Fruit fly (Drosophila melanogaster) whole organism, embryonic: ENCODE results near the gene CG4332.

Experiments
- Blimp-1 ChIP-seq: fragments of 200-800 bp; sonication (Bioruptor generic); optimal IDR thresholded peaks from 3 replicates; lab custom pipeline; 2018; ENCODE audit warnings: missing biosample characterization, missing genetic modification characterization, mild to moderate bottlenecking, moderate library complexity, missing genetic modification reagents
- CG10147 ChIP-seq: fragments of 200-800 bp; sonication (Bioruptor generic); optimal IDR thresholded peaks from 2 replicates; lab custom pipeline; 2019; ENCODE audit warnings: missing biosample characterization, mild to moderate bottlenecking, missing genetic modification characterization, moderate library complexity
- CG10462 ChIP-seq: fragments of 200-800 bp; sonication (Bioruptor generic); optimal IDR thresholded peaks from 2 replicates; lab custom pipeline; 2016; ENCODE audit warnings: missing biosample characterization, missing genetic modification characterization
- CG10543 ChIP-seq: fragments of 200-800 bp; sonication (Bioruptor generic); optimal IDR thresholded peaks from 3 replicates; lab custom pipeline; 2017; ENCODE audit warnings: missing biosample characterization, mild to moderate bottlenecking, missing genetic modification characterization, moderate library complexity
- CG10979 ChIP-seq: fragments of 200-800 bp; sonication (Bioruptor generic); optimal IDR thresholded peaks from 2 replicates; lab custom pipeline; 2018; ENCODE audit warnings: missing biosample characterization, mild to moderate bottlenecking, missing genetic modification characterization, moderate library complexity
- CG11093 ChIP-seq: fragments of 200-800 bp; sonication (Bioruptor generic); IDR thresholded peaks from 3 replicates; pipeline ENCODE4 v1.3.6; 2022; ENCODE audit warnings: missing biosample characterization, missing genetic modification characterization
- CG12942 ChIP-seq: fragments of 200-800 bp; sonication (Bioruptor generic); optimal IDR thresholded peaks from 3 replicates; lab custom pipeline; 2016; ENCODE audit warnings: missing biosample characterization, missing genetic modification characterization
- CG13296 ChIP-seq: fragments of 200-800 bp; sonication (Bioruptor generic); optimal IDR thresholded peaks from 3 replicates; lab custom pipeline; 2018; ENCODE audit warnings: missing biosample characterization, mild to moderate bottlenecking, missing genetic modification characterization
- CG15073 ChIP-seq: fragments of 200-800 bp; sonication (Bioruptor generic); optimal IDR thresholded peaks from 2 replicates; lab custom pipeline; 2016; ENCODE audit warnings: missing biosample characterization, missing genetic modification characterization
- CG16863 ChIP-seq: fragments of 200-800 bp; sonication (Bioruptor generic); optimal IDR thresholded peaks from 3 replicates; lab custom pipeline; 2016; ENCODE audit warnings: missing biosample characterization, missing genetic modification characterization
- CG2202 ChIP-seq: fragments of 200-800 bp; sonication (Bioruptor generic); optimal IDR thresholded peaks from 2 replicates; lab custom pipeline; 2018; ENCODE audit warnings: missing biosample characterization, mild to moderate bottlenecking, missing genetic modification characterization
- CG2678 ChIP-seq: fragments of 200-800 bp; sonication (Bioruptor generic); optimal IDR thresholded peaks from 3 replicates; lab custom pipeline; 2019; ENCODE audit warnings: missing biosample characterization, mild to moderate bottlenecking, missing genetic modification characterization, moderate library complexity
- CG4617 ChIP-seq: fragments of 200-800 bp; sonication (Bioruptor generic); optimal IDR thresholded peaks from 3 replicates; lab custom pipeline; 2016; ENCODE audit warnings: missing biosample characterization, missing genetic modification characterization, borderline replicate concordance
- CG5953 ChIP-seq: fragments of 200-800 bp; sonication (Bioruptor generic); IDR thresholded peaks from 2 replicates; pipeline ENCODE4 v1.3.6; 2022; ENCODE audit warnings: missing biosample characterization, missing genetic modification characterization
- CG6254 ChIP-seq: fragments of 200-800 bp; sonication (Bioruptor generic); optimal IDR thresholded peaks from 3 replicates; lab custom pipeline; 2017; ENCODE audit warnings: mild to moderate bottlenecking, missing biosample characterization, missing genetic modification reagents, missing genetic modification characterization
- CG8359 ChIP-seq: fragments of 200-800 bp; sonication (Bioruptor generic); optimal IDR thresholded peaks from 2 replicates; lab custom pipeline; 2017; ENCODE audit warnings: missing biosample characterization, mild to moderate bottlenecking, missing genetic modification characterization, borderline replicate concordance
- CG9215 ChIP-seq: fragments of 200-800 bp; sonication (Bioruptor generic); IDR thresholded peaks from 2 replicates; pipeline ENCODE4 v1.3.6; 2022; ENCODE audit warnings: missing biosample characterization, missing genetic modification characterization
- CG9797 ChIP-seq: fragments of 200-800 bp; sonication (Bioruptor generic); optimal IDR thresholded peaks from 3 replicates; lab custom pipeline; 2018; ENCODE audit warnings: missing biosample characterization, mild to moderate bottlenecking, missing genetic modification characterization
- CTCF ChIP-seq: fragments of 200-800 bp; sonication (Bioruptor generic); optimal IDR thresholded peaks from 2 replicates; lab custom pipeline; 2017; ENCODE audit warnings: missing biosample characterization, mild to moderate bottlenecking, missing genetic modification characterization, moderate library complexity
- Camta ChIP-seq: fragments of 200-800 bp; sonication (Bioruptor generic); optimal IDR thresholded peaks from 2 replicates; lab custom pipeline; 2016; ENCODE audit warnings: missing biosample characterization, missing genetic modification characterization
- D19A ChIP-seq: fragments of 200-800 bp; optimal IDR thresholded peaks from 3 replicates; lab custom pipeline; 2019; ENCODE audit warnings: missing biosample characterization, mild to moderate bottlenecking, missing genetic modification characterization, moderate library complexity
- Fer2 ChIP-seq: fragments of 200-800 bp; sonication (Bioruptor generic); optimal IDR thresholded peaks from 2 replicates; lab custom pipeline; 2018; ENCODE audit warnings: missing biosample characterization, mild to moderate bottlenecking, missing genetic modification characterization, moderate library complexity
- HHEX ChIP-seq: fragments of 200-800 bp; sonication (Bioruptor generic); optimal IDR thresholded peaks from 3 replicates; lab custom pipeline; 2017; ENCODE audit warnings: missing biosample characterization, mild to moderate bottlenecking, missing genetic modification characterization, missing genetic modification reagents
- HLH3B ChIP-seq: fragments of 200-800 bp; sonication (Bioruptor generic); IDR thresholded peaks from 2 replicates; pipeline ENCODE4 v1.3.6; 2022; ENCODE audit warnings: missing biosample characterization, missing genetic modification characterization
- HmgD ChIP-seq: fragments of 200-800 bp; sonication (Bioruptor generic); optimal IDR thresholded peaks from 3 replicates; lab custom pipeline; 2016; ENCODE audit warnings: missing biosample characterization, missing genetic modification characterization
- Hr51 ChIP-seq, 2 experiments: fragments of 200-800 bp; sonication (Bioruptor generic); optimal IDR thresholded peaks; 2 replicates in 1 of 2; 3 replicates in 1 of 2; lab custom pipeline; 2016 to 2018; ENCODE audit warnings: missing biosample characterization in 2 of 2, missing genetic modification characterization in 2 of 2, mild to moderate bottlenecking in 1 of 2, moderate library complexity in 1 of 2
- Hr78 ChIP-seq, 2 experiments: fragments of 200-800 bp in 1 of 2; fragments of >200 bp in 1 of 2; sonication (Bioruptor generic) in 1 of 2; optimal IDR thresholded peaks; 2 replicates each; lab custom pipeline; 2017 to 2019; ENCODE audit warnings: missing biosample characterization in 2 of 2, missing genetic modification characterization in 2 of 2, mild to moderate bottlenecking in 1 of 2, moderate library complexity in 1 of 2
- Lim3 ChIP-seq: fragments of 200-800 bp; sonication (Bioruptor generic); IDR thresholded peaks from 2 replicates; pipeline ENCODE4 v1.3.6; 2022; ENCODE audit warnings: missing biosample characterization, missing genetic modification characterization
- Max ChIP-seq: fragments of 200-800 bp; sonication (Bioruptor generic); optimal IDR thresholded peaks from 2 replicates; lab custom pipeline; 2016; ENCODE audit warnings: missing biosample characterization, mild to moderate bottlenecking, missing genetic modification characterization
- Poxn ChIP-seq: fragments of 200-800 bp; sonication (Bioruptor generic); IDR thresholded peaks from 2 replicates; pipeline ENCODE4 v1.3.6; 2022; ENCODE audit warnings: missing biosample characterization, missing genetic modification characterization
- Sry-δ ChIP-seq: fragments of 200-800 bp; sonication (Bioruptor generic); optimal IDR thresholded peaks from 2 replicates; lab custom pipeline; 2016; ENCODE audit warnings: missing biosample characterization, missing genetic modification characterization
- bowl ChIP-seq: fragments of 200-800 bp; sonication (Bioruptor generic); IDR thresholded peaks from 2 replicates; pipeline ENCODE4 v1.3.6; 2022; ENCODE audit warnings: missing biosample characterization, missing genetic modification characterization
- caup ChIP-seq: fragments of 200-800 bp; sonication (Bioruptor generic); optimal IDR thresholded peaks from 3 replicates; lab custom pipeline; 2017; ENCODE audit warnings: missing biosample characterization, mild to moderate bottlenecking, missing genetic modification characterization, moderate library complexity; ENCODE audit not compliant: severe bottlenecking
- chinmo ChIP-seq: fragments of 200-800 bp; sonication (Bioruptor generic); IDR thresholded peaks from 4 replicates; pipeline ENCODE4 v1.3.6; 2022; ENCODE audit warnings: missing biosample characterization, missing genetic modification characterization; ENCODE audit not compliant: partially characterized antibody
- fd64A ChIP-seq: fragments of 200-800 bp; sonication (Bioruptor generic); optimal IDR thresholded peaks from 3 replicates; lab custom pipeline; 2018; ENCODE audit warnings: missing biosample characterization, mild to moderate bottlenecking, missing genetic modification characterization
- fru ChIP-seq: fragments of >200 bp; optimal IDR thresholded peaks from 2 replicates; lab custom pipeline; 2017
- klu ChIP-seq: fragments of 200-800 bp; sonication (Bioruptor generic); IDR thresholded peaks from 2 replicates; pipeline ENCODE4 v1.3.6; 2022; ENCODE audit warnings: missing biosample characterization, missing genetic modification characterization
- oc ChIP-seq: fragments of 200-800 bp; sonication (Bioruptor generic); optimal IDR thresholded peaks from 2 replicates; lab custom pipeline; 2018; ENCODE audit warnings: missing biosample characterization, mild to moderate bottlenecking, missing genetic modification characterization, moderate library complexity
- pfk ChIP-seq: fragments of 200-800 bp; sonication (Bioruptor generic); optimal IDR thresholded peaks from 2 replicates; lab custom pipeline; 2018; ENCODE audit warnings: missing biosample characterization, mild to moderate bottlenecking, missing genetic modification characterization, moderate library complexity
- phol ChIP-seq: fragments of 200-800 bp; sonication (Bioruptor generic); optimal IDR thresholded peaks from 3 replicates; lab custom pipeline; 2018; ENCODE audit warnings: missing biosample characterization, mild to moderate bottlenecking, missing genetic modification characterization, moderate library complexity
- pros ChIP-seq: fragments of 200-800 bp; sonication (Bioruptor generic); optimal IDR thresholded peaks from 3 replicates; lab custom pipeline; 2019; ENCODE audit warnings: missing biosample characterization, mild to moderate bottlenecking, missing genetic modification characterization, moderate library complexity
- psq ChIP-seq: fragments of 200-800 bp; sonication (Bioruptor generic); optimal IDR thresholded peaks from 2 replicates; lab custom pipeline; 2017; ENCODE audit warnings: missing biosample characterization, missing genetic modification characterization
- ranshi ChIP-seq: fragments of 200-800 bp; sonication (Bioruptor generic); IDR thresholded peaks from 2 replicates; pipeline ENCODE4 v1.3.6; 2022; ENCODE audit warnings: missing biosample characterization, missing genetic modification characterization
- seq ChIP-seq: fragments of 200-800 bp; sonication (Bioruptor generic); IDR thresholded peaks from 2 replicates; pipeline ENCODE4 v1.3.6; 2022; ENCODE audit warnings: missing biosample characterization, missing genetic modification characterization
- sim ChIP-seq: fragments of 200-800 bp; sonication (Bioruptor generic); IDR thresholded peaks from 2 replicates; pipeline ENCODE4 v1.3.6; 2022; ENCODE audit warnings: missing biosample characterization, missing genetic modification characterization
- sna ChIP-seq: fragments of 200-800 bp; sonication (Bioruptor generic); IDR thresholded peaks from 2 replicates; pipeline ENCODE4 v1.3.6; 2022; ENCODE audit warnings: missing biosample characterization, missing genetic modification characterization; ENCODE audit not compliant: partially characterized antibody
- trh ChIP-seq: fragments of 200-800 bp; sonication (Bioruptor generic); optimal IDR thresholded peaks from 2 replicates; lab custom pipeline; 2016; ENCODE audit warnings: missing biosample characterization, missing genetic modification characterization
- ttk ChIP-seq: fragments of 200-800 bp; sonication (Bioruptor generic); IDR thresholded peaks from 2 replicates; pipeline ENCODE4 v2.1.2; 2022; ENCODE audit warnings: missing biosample characterization, missing genetic modification characterization
- vvl ChIP-seq: fragments of 200-800 bp; sonication (Bioruptor generic); IDR thresholded peaks from 2 replicates; pipeline ENCODE4 v1.3.6; 2022; ENCODE audit warnings: missing biosample characterization, missing genetic modification characterization

Gene CG4332

DNA sequence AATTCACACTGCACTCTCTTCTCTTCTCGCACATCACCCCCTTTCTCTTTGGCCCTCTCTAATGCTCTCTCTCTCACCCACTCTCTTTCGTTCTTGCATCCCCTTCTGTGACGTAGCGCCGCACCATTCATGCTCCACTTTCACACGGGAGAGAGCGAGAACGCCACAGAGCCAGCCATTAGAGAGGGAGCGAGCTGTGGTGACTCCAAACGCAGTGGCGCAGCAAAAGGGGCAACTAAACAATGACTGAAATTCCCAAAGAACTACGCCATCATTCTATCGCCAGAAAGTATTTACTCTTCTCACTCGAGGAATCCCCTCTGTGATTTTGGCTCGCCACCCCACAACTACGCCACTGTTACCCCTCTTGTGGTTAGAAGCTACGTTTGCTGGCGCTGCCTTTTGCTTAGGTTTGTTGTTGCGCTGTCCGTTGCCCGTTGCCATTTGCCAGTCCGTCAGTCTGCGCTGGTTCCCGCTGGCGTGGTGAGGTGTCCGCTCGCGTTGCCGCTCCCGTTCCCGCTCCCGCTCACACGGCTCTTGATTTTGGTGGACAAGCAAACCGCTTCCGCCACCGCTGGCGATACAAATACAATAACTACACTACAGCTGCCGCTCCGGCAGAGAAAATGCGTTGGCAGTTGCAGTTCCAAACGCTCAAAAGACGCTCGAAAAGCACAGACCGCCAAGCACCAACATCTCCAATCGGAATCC, 23.6 kb upstream of the CG4332 start (continued):
- TF ChIP-seq Hr51 (GFP tag; optimal IDR thresholded peaks at IDR 0.05; lab: Kevin White, UChicago), result peak; percentile 98 to 99
- peak; percentile 100 for TF ChIP-seq ttk (GFP tag; lab: Robert Waterston, UW)
- peak; percentile 92 for TF ChIP-seq CG8359 (GFP tag; lab: Kevin White, UChicago)
- peak; percentile 74 for TF ChIP-seq sna
- peak; percentile 99 for TF ChIP-seq CG11093 (GFP tag; lab: Robert Waterston, UW)
- peak; percentile 68 for TF ChIP-seq pfk (GFP tag; lab: Kevin White, UChicago)
- peak; percentile 95 for TF ChIP-seq trh
- TF ChIP-seq D19A (tag; lab: Kevin White, UChicago), result peak; percentile 95
- peak; percentile 82 for TF ChIP-seq pros (GFP tag; lab: Kevin White, UChicago)
- peak; percentile 97 for TF ChIP-seq Fer2
- TF ChIP-seq HHEX (GFP tag; lab: Kevin White, UChicago), result peak; percentile 99
- TF ChIP-seq CG5953 (GFP tag; lab: Robert Waterston, UW), result peak; percentile 99
- TF ChIP-seq chinmo (GFP tag; lab: Robert Waterston, UW), result peak; percentile 88; the same call in 3 of the 4 replicates
- peak; percentile 95 for TF ChIP-seq fd64A (GFP tag; lab: Kevin White, UChicago)
- TF ChIP-seq phol (tag; lab: Kevin White, UChicago), result peak; percentile 95
- peak; percentile 98 for TF ChIP-seq klu (GFP tag; lab: Robert Waterston, UW)
- peak; percentile 99 for TF ChIP-seq CG2678
- peak; percentile 96 for TF ChIP-seq Blimp-1 (GFP tag; lab: Kevin White, UChicago)
- peak; percentile 99 for TF ChIP-seq CG13296
- peak; percentile 96 for TF ChIP-seq Max
- TF ChIP-seq psq (GFP tag; lab: Kevin White, UChicago), result peak; percentile 93
- peak; percentile 74 for TF ChIP-seq CTCF (GFP tag; lab: Kevin White, UChicago)
- peak; percentile 99 for TF ChIP-seq CG4617 (GFP tag; lab: Kevin White, UChicago)
- peak; percentile 98 for TF ChIP-seq Poxn (GFP tag; lab: Robert Waterston, UW)
- peak; percentile 98 for TF ChIP-seq oc (tag; lab: Kevin White, UChicago)
- TF ChIP-seq CG10147 (GFP tag; lab: Kevin White, UChicago), result peak; percentile 97
- peak; percentile 98 for TF ChIP-seq CG9215 (GFP tag; lab: Robert Waterston, UW)
- peak; percentile 99 for TF ChIP-seq caup (GFP tag; lab: Kevin White, UChicago)
- TF ChIP-seq ranshi, result peak; percentile 99
- peak; percentile 97 for TF ChIP-seq CG10979 (tag; lab: Kevin White, UChicago)
- TF ChIP-seq CG9797 (GFP tag; lab: Kevin White, UChicago), result peak; percentile 70
- TF ChIP-seq seq (GFP tag; lab: Robert Waterston, UW), result peak; percentile 99
- peak; percentile 99 for TF ChIP-seq CG10543
- peak; percentile 99 for TF ChIP-seq CG16863 (GFP tag; lab: Kevin White, UChicago)
- peak; percentile 94 for TF ChIP-seq CG6254 (GFP tag; lab: Kevin White, UChicago)
- TF ChIP-seq HLH3B (GFP tag; lab: Robert Waterston, UW), result peak; percentile 99
- peak in 1 of 2 experiments; percentile 87 for TF ChIP-seq Hr78 (GFP tag; optimal IDR thresholded peaks at IDR 0.05; lab: Kevin White, UChicago)
- peak; percentile 99 for TF ChIP-seq HmgD (GFP tag; lab: Kevin White, UChicago)
- peak; percentile 98 for TF ChIP-seq sim (GFP tag; lab: Robert Waterston, UW)
- peak; percentile 98 for TF ChIP-seq Camta (GFP tag; lab: Kevin White, UChicago)
- peak; percentile 95 for TF ChIP-seq CG2202 (tag; lab: Kevin White, UChicago)
- TF ChIP-seq Lim3, result peak; percentile 97
- TF ChIP-seq bowl (GFP tag; lab: Robert Waterston, UW), result peak; percentile 98
- TF ChIP-seq fru (lab: Kevin White, UChicago), result peak; percentile 15
- peak; percentile 100 for TF ChIP-seq vvl (GFP tag; lab: Robert Waterston, UW)
- peak; percentile 78 for TF ChIP-seq Sry-δ (GFP tag; lab: Kevin White, UChicago)
- peak; percentile 98 for TF ChIP-seq CG10462 (GFP tag; lab: Kevin White, UChicago)
- TF ChIP-seq CG15073 (GFP tag; lab: Kevin White, UChicago), result peak; percentile 87
- peak; percentile 99 for TF ChIP-seq CG12942 (GFP tag; lab: Kevin White, UChicago)
